Fruit fly (Drosophila melanogaster) whole organism: ENCODE measurements around the gene CG15140.

Experiments used
- CG8478 ChIP-seq: fragments of >200 bp; optimal IDR thresholded peaks from 2 replicates; lab custom pipeline; 2018; ENCODE audit warnings: inconsistent platforms
- EcR ChIP-seq, 2 experiments: fragments of >200 bp; optimal IDR thresholded peaks; 2 replicates each; lab custom pipeline; 2017; ENCODE audit warnings: missing biosample characterization in 2 of 2, missing genetic modification characterization in 2 of 2, missing genetic modification reagents in 2 of 2

- TF ChIP-seq EcR (GFP tag; optimal IDR thresholded peaks at IDR 0.05; lab: Kevin White, UChicago), result no peak
- no peak for TF ChIP-seq CG8478
Measured at dm6 chr2L:17263352-17263751, 22.7 kb upstream of the CG15140 start.
